Worm (Caenorhabditis elegans) whole organism, L2 larva: Measurements from ENCODE around the gene K01D12.1.
A peak's percentile ranks its signal among the peaks of the same experiment; 100 is the strongest.

Source experiments
- C34F6.9 ChIP-seq: fragments of 150-350 bp; optimal IDR thresholded peaks from 2 replicates; lab custom pipeline; 2014; ENCODE audit warnings: missing biosample characterization, missing genetic modification characterization
- F13H6.1 ChIP-seq: sonication (generic microtip); optimal IDR thresholded peaks from 2 replicates; lab custom pipeline; 2016; ENCODE audit warnings: missing genetic modification characterization, missing compliant biosample characterization
- Y55F3AM.14 ChIP-seq: fragments of 200-800 bp; sonication (Bioruptor generic); optimal IDR thresholded peaks from 2 replicates; lab custom pipeline; 2018; ENCODE audit warnings: mild to moderate bottlenecking, missing genetic modification characterization, missing compliant biosample characterization
- alr-1 ChIP-seq: fragments of 150-350 bp; optimal IDR thresholded peaks from 2 replicates; lab custom pipeline; 2014; ENCODE audit warnings: missing biosample characterization, missing genetic modification characterization
- aly-2 ChIP-seq: fragments of 150-350 bp; optimal IDR thresholded peaks from 2 replicates; lab custom pipeline; 2014; ENCODE audit warnings: missing biosample characterization, missing genetic modification characterization
- blmp-1 ChIP-seq: sonication (generic microtip); optimal IDR thresholded peaks from 2 replicates; lab custom pipeline; 2017; ENCODE audit warnings: missing genetic modification characterization, mild to moderate bottlenecking, missing compliant biosample characterization, antibody characterized with exemption, moderate library complexity; ENCODE audit not compliant: insufficient read depth
- ceh-82 ChIP-seq: fragments of 150-350 bp; optimal IDR thresholded peaks from 2 replicates; lab custom pipeline; 2014; ENCODE audit warnings: missing biosample characterization, missing genetic modification characterization
- crh-2 ChIP-seq: sonication (generic microtip); optimal IDR thresholded peaks from 2 replicates; lab custom pipeline; 2017; ENCODE audit warnings: missing biosample characterization, missing genetic modification characterization
- elt-1 ChIP-seq: fragments of 150-350 bp; optimal IDR thresholded peaks from 2 replicates; lab custom pipeline; 2014; ENCODE audit warnings: missing biosample characterization, missing genetic modification characterization
- fos-1 ChIP-seq: fragments of 150-350 bp; optimal IDR thresholded peaks from 2 replicates; lab custom pipeline; 2014; ENCODE audit warnings: missing biosample characterization, missing genetic modification characterization
- gmeb-1 ChIP-seq: fragments of 150-350 bp; optimal IDR thresholded peaks from 2 replicates; lab custom pipeline; 2014; ENCODE audit warnings: missing biosample characterization, missing genetic modification characterization
- lin-11 ChIP-seq: fragments of 150-350 bp; sonication (generic microtip); optimal IDR thresholded peaks from 2 replicates; lab custom pipeline; 2014; ENCODE audit warnings: missing biosample characterization, missing genetic modification characterization, inconsistent platforms, mixed read lengths
- lsy-2 ChIP-seq, 2 experiments: fragments of 150-350 bp in 1 of 2; sonication (generic microtip) in 1 of 2; optimal IDR thresholded peaks; 2 replicates each; lab custom pipeline; 2014 to 2017; ENCODE audit warnings: missing biosample characterization in 2 of 2, missing genetic modification characterization in 2 of 2
- mab-5 ChIP-seq: fragments of 150-350 bp; optimal IDR thresholded peaks from 2 replicates; lab custom pipeline; 2014; ENCODE audit warnings: missing biosample characterization, missing genetic modification characterization
- mbf-1 ChIP-seq: sonication (generic microtip); optimal IDR thresholded peaks from 2 replicates; lab custom pipeline; 2017; ENCODE audit warnings: missing biosample characterization, missing genetic modification characterization
- mdl-1 ChIP-seq, 2 experiments: fragments of 150-350 bp in 1 of 2; sonication (generic microtip) in 1 of 2; optimal IDR thresholded peaks; 2 replicates each; lab custom pipeline; 2017; ENCODE audit warnings: missing biosample characterization in 2 of 2, missing genetic modification characterization in 2 of 2
- nhr-11 ChIP-seq: fragments of 150-350 bp; optimal IDR thresholded peaks from 2 replicates; lab custom pipeline; 2014; ENCODE audit warnings: missing biosample characterization, missing genetic modification characterization
- nhr-12 ChIP-seq: fragments of 150-350 bp; optimal IDR thresholded peaks from 2 replicates; lab custom pipeline; 2014; ENCODE audit warnings: missing biosample characterization, missing genetic modification characterization
- nhr-129 ChIP-seq: fragments of 150-350 bp; optimal IDR thresholded peaks from 2 replicates; lab custom pipeline; 2014; ENCODE audit warnings: missing biosample characterization, missing genetic modification characterization
- nhr-21 ChIP-seq: fragments of 150-350 bp; optimal IDR thresholded peaks from 2 replicates; lab custom pipeline; 2014; ENCODE audit warnings: missing biosample characterization, missing genetic modification characterization
- nhr-25 ChIP-seq: fragments of 150-350 bp; sonication (generic microtip); optimal IDR thresholded peaks from 3 replicates; lab custom pipeline; 2014; ENCODE audit warnings: missing biosample characterization, missing genetic modification characterization
- peb-1 ChIP-seq: fragments of 150-350 bp; optimal IDR thresholded peaks from 2 replicates; lab custom pipeline; 2014; ENCODE audit warnings: missing biosample characterization, missing genetic modification characterization
- sem-4 ChIP-seq: fragments of 150-350 bp; optimal IDR thresholded peaks from 2 replicates; lab custom pipeline; 2014; ENCODE audit warnings: missing biosample characterization, missing genetic modification reagents, missing genetic modification characterization
- skn-1 ChIP-seq: sonication (generic microtip); optimal IDR thresholded peaks from 2 replicates; lab custom pipeline; 2017; ENCODE audit warnings: missing biosample characterization, missing genetic modification characterization
- sma-9 ChIP-seq, 2 experiments: fragments of 150-350 bp in 1 of 2; sonication (generic microtip) in 1 of 2; optimal IDR thresholded peaks; 2 replicates each; lab custom pipeline; 2014 to 2016; ENCODE audit warnings: missing genetic modification characterization in 2 of 2, mild to moderate bottlenecking in 1 of 2, missing biosample characterization in 1 of 2, missing compliant biosample characterization in 1 of 2, missing genetic modification reagents in 1 of 2, moderate library complexity in 1 of 2
- snpc-4 ChIP-seq: fragments of 150-350 bp; optimal IDR thresholded peaks from 2 replicates; lab custom pipeline; 2014; ENCODE audit warnings: missing biosample characterization, missing genetic modification characterization
- unc-62 ChIP-seq: fragments of 150-350 bp; optimal IDR thresholded peaks from 2 replicates; lab custom pipeline; 2014; ENCODE audit warnings: missing biosample characterization, missing genetic modification reagents, missing genetic modification characterization
- ztf-1 ChIP-seq: fragments of 200-800 bp; sonication (Bioruptor generic); conservative IDR thresholded peaks from 2 replicates; pipeline ENCODE4 v1.3.6; 2022; ENCODE audit warnings: missing genetic modification characterization, missing compliant biosample characterization
- ztf-4 ChIP-seq: fragments of 150-350 bp; optimal IDR thresholded peaks from 2 replicates; lab custom pipeline; 2014; ENCODE audit warnings: missing biosample characterization, missing genetic modification characterization

The K01D12.1 gene

ce11 chrV:12410416-12411001, 33.2 kb downstream of the K01D12.1 start, which contains the start of gene hrg-2:
hrg-2 (minus strand) TSS chrV:12410513.
- TF ChIP-seq nhr-129 (tag; lab: Kevin White, UChicago) (peak; percentile 96), mbf-1 (no peak), sma-9 (GFP tag; optimal IDR thresholded peaks at IDR 0.05; lab: Kevin White, UChicago) (peak; percentile 55), sma-9 (tag; optimal IDR thresholded peaks at IDR 0.05; lab: Kevin White, UChicago) (no peak), mdl-1 (tag; optimal IDR thresholded peaks at IDR 0.05; lab: Kevin White, UChicago) (no peak), nhr-21 (tag; lab: Kevin White, UChicago) (peak; percentile 24), lsy-2 (tag; optimal IDR thresholded peaks at IDR 0.05; lab: Kevin White, UChicago) (peak in 1 of 2 experiments; percentile 12), nhr-25 (tag; lab: Kevin White, UChicago) (peak; percentile 85)
- TF ChIP-seq, all 48 proteins: peak for 5

ce11 chrV:12411909-12412308, 34.6 kb downstream of the K01D12.1 start, which contains the start of gene cdr-7:
cdr-7 (minus strand) TSS chrV:12412113.
- TF ChIP-seq sma-9 (GFP tag; optimal IDR thresholded peaks at IDR 0.05; lab: Kevin White, UChicago) (peak; percentile 42), sma-9 (tag; optimal IDR thresholded peaks at IDR 0.05; lab: Kevin White, UChicago) (no peak), nhr-21 (tag; lab: Kevin White, UChicago) (no peak), nhr-25 (tag; lab: Kevin White, UChicago) (peak; percentile 12), blmp-1 (tag; lab: Kevin White, UChicago) (peak; percentile 13), alr-1 (tag; lab: Kevin White, UChicago) (no peak)

- TF ChIP-seq mab-5 (tag; lab: Kevin White, UChicago) (no peak), elt-1 (tag; lab: Kevin White, UChicago) (no peak), lin-11 (tag; lab: Kevin White, UChicago) (no peak), peb-1 (tag; lab: Kevin White, UChicago) (no peak), ztf-1 (GFP tag; lab: Robert Waterston, UW) (no peak), sma-9 (GFP tag; optimal IDR thresholded peaks at IDR 0.05; lab: Kevin White, UChicago) (no peak), sma-9 (tag; optimal IDR thresholded peaks at IDR 0.05; lab: Kevin White, UChicago) (no peak), sem-4 (tag; lab: Kevin White, UChicago) (no peak), C34F6.9 (no peak), lsy-2 (tag; optimal IDR thresholded peaks at IDR 0.05; lab: Kevin White, UChicago) (no peak)
Observed at ce11 chrV:12412321-12412720, 35.0 kb downstream of the K01D12.1 start.

- TF ChIP-seq nhr-12 (tag; lab: Kevin White, UChicago) (no peak), gmeb-1 (tag; lab: Kevin White, UChicago) (no peak), ceh-82 (no peak), blmp-1 (tag; lab: Kevin White, UChicago) (no peak), snpc-4 (tag; lab: Kevin White, UChicago) (no peak), fos-1 (tag; lab: Kevin White, UChicago) (peak; percentile 30), sma-9 (GFP tag; optimal IDR thresholded peaks at IDR 0.05; lab: Kevin White, UChicago) (peak; percentile 65), sma-9 (tag; optimal IDR thresholded peaks at IDR 0.05; lab: Kevin White, UChicago) (no peak), crh-2 (tag; lab: Kevin White, UChicago) (no peak), ztf-1 (GFP tag; lab: Robert Waterston, UW) (no peak), ztf-4 (tag; lab: Kevin White, UChicago) (no peak), unc-62 (no peak), C34F6.9 (peak; percentile 32), nhr-25 (tag; lab: Kevin White, UChicago) (no peak), aly-2 (tag; lab: Kevin White, UChicago) (no peak), Y55F3AM.14 (GFP tag; lab: Kevin White, UChicago) (no peak), F13H6.1 (tag; lab: Kevin White, UChicago) (peak; percentile 18), alr-1 (tag; lab: Kevin White, UChicago) (no peak), lsy-2 (tag; optimal IDR thresholded peaks at IDR 0.05; lab: Kevin White, UChicago) (peak in 1 of 2 experiments; percentile 3)
Observed at ce11 chrV:12413651-12414114, 36.3 kb downstream of the K01D12.1 start, which contains the start of gene cdr-6. cdr-6 (minus strand) TSS chrV:12413701.

- TF ChIP-seq F13H6.1 (tag; lab: Kevin White, UChicago) (no peak), nhr-11 (tag; lab: Kevin White, UChicago) (no peak), fos-1 (tag; lab: Kevin White, UChicago) (peak; percentile 59), skn-1 (tag; lab: Kevin White, UChicago) (peak; percentile 81)
- TF ChIP-seq, all 48 proteins: peak for 2
Observed at ce11 chrV:12414362-12414761, 37.0 kb downstream of the K01D12.1 start.
